Fruit fly (Drosophila melanogaster): Measurements from ENCODE around the gene Cad96Ca.

Gene Cad96Ca

DNA sequence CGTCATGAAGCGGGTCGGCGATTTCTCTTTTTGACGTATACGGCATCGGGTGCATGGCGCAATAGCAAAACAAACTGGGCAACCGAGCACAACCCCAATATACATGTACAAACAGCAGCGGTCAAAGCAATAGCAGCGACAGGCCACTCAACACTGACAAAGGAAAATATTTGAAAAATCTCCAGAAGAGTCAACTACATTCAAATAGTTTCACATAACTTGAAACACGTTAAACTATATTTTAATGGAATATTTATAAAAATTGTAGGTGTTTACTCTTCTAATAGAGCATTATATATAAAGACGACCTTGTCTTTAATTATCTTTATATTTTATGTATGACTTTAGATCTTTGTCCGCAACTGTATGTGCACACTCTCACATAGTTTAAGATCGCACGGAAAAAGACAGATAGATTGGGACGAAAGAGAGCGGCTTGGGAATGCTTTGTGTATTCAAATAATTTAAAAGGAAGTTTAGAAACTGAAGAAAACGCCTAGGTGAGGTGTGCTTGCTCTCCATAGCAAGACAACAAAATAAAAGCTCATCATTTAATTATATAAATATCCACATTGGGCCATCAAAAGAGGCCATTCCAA is 579 bp downstream of the Cad96Ca start (continued):
- no peak for TF ChIP-seq Bgb (GFP tag; IDR thresholded peaks at IDR 0.05; ENCODE audit: partially characterized antibody)
- peak; percentile 52 for TF ChIP-seq grn (GFP tag; optimal IDR thresholded peaks at IDR 0.05)
- TF ChIP-seq HLHmδ (GFP tag; optimal IDR thresholded peaks at IDR 0.05) = no peak
- TF ChIP-seq CG17802 (tag; optimal IDR thresholded peaks at IDR 0.05) = peak; percentile 21
- TF ChIP-seq CG17359 (tag; optimal IDR thresholded peaks at IDR 0.05) = peak; percentile 79
- TF ChIP-seq mirr (GFP tag; optimal IDR thresholded peaks at IDR 0.05) = no peak
- TF ChIP-seq ara (GFP tag; IDR thresholded peaks at IDR 0.05) = peak; percentile 48; the same call in 1 of the 2 replicates
- TF ChIP-seq ase (GFP tag; IDR thresholded peaks at IDR 0.05) = peak; percentile 61
- TF ChIP-seq CG2120 (GFP tag; optimal IDR thresholded peaks at IDR 0.05) = peak; percentile 55
- TF ChIP-seq CG12155 (GFP tag; optimal IDR thresholded peaks at IDR 0.05) = peak; percentile 55
- peak; percentile 55 for TF ChIP-seq CG1602 (GFP tag; optimal IDR thresholded peaks at IDR 0.05)
- peak; percentile 18 for TF ChIP-seq jumu (GFP tag; optimal IDR thresholded peaks at IDR 0.05)
- no peak for TF ChIP-seq CG8478 (optimal IDR thresholded peaks at IDR 0.05)
- peak; percentile 76; the same call in 1 of the 3 replicates for TF ChIP-seq so (GFP tag; IDR thresholded peaks at IDR 0.05)
- no peak for TF ChIP-seq CG9609 (GFP tag; optimal IDR thresholded peaks at IDR 0.05)
- TF ChIP-seq Hmx (GFP tag; optimal IDR thresholded peaks at IDR 0.05) = no peak
- TF ChIP-seq tin (GFP tag; optimal IDR thresholded peaks at IDR 0.05) = peak; percentile 65
- TF ChIP-seq CG31365 (tag; optimal IDR thresholded peaks at IDR 0.05) = no peak
- peak; percentile 79 for TF ChIP-seq danr (GFP tag; IDR thresholded peaks at IDR 0.05)
- no peak for TF ChIP-seq CG6272 (GFP tag; IDR thresholded peaks at IDR 0.05)
- TF ChIP-seq lab (GFP tag; optimal IDR thresholded peaks at IDR 0.05) = peak; percentile 75
- peak in 1 of 2 experiments; percentile 73 for TF ChIP-seq Eip74EF (GFP tag; optimal IDR thresholded peaks at IDR 0.05)
- peak; percentile 73 for TF ChIP-seq fd96Cb (tag; optimal IDR thresholded peaks at IDR 0.05)
- TF ChIP-seq HLH4C (GFP tag; IDR thresholded peaks at IDR 0.05; ENCODE audit: partially characterized antibody) = no peak
- peak; percentile 41 for TF ChIP-seq Nf-YC (tag; optimal IDR thresholded peaks at IDR 0.05)
- no peak for TF ChIP-seq Lim3 (GFP tag; IDR thresholded peaks at IDR 0.05)
- TF ChIP-seq CG3726 (GFP tag; IDR thresholded peaks at IDR 0.05) = 0 out of 3 replicates have a peak, but pooled peaks have one; percentile 61
- peak; percentile 60 for TF ChIP-seq CG16815 (GFP tag; optimal IDR thresholded peaks at IDR 0.05)
- no peak for TF ChIP-seq pzg (GFP tag; optimal IDR thresholded peaks at IDR 0.05)
- peak; percentile 14 for TF ChIP-seq CG3065 (GFP tag; optimal IDR thresholded peaks at IDR 0.05)
- TF ChIP-seq usp (GFP tag; optimal IDR thresholded peaks at IDR 0.05) = no peak
- peak; percentile 86 for TF ChIP-seq CG17361 (GFP tag; IDR thresholded peaks at IDR 0.05)
- TF ChIP-seq CG12659 (GFP tag; optimal IDR thresholded peaks at IDR 0.05) = peak; percentile 69
- TF ChIP-seq CG1024 (GFP tag; IDR thresholded peaks at IDR 0.05) = peak; percentile 56; the same call in 1 of the 2 replicates
- TF ChIP-seq CG17829 (tag; optimal IDR thresholded peaks at IDR 0.05) = peak; percentile 82
- peak; percentile 53 for TF ChIP-seq E2f1 (GFP tag; IDR thresholded peaks at IDR 0.05)
- TF ChIP-seq CG5953 (GFP tag; IDR thresholded peaks at IDR 0.05) = no peak
- peak; percentile 84 for TF ChIP-seq Xrp1 (GFP tag; IDR thresholded peaks at IDR 0.05)
- TF ChIP-seq bab2 (GFP tag; optimal IDR thresholded peaks at IDR 0.05) = peak; percentile 47
- TF ChIP-seq bsh (GFP tag; optimal IDR thresholded peaks at IDR 0.05) = peak; percentile 75 to 82
- TF ChIP-seq Rfx (GFP tag; IDR thresholded peaks at IDR 0.05) = peak; percentile 66
- TF ChIP-seq tio (GFP tag; optimal IDR thresholded peaks at IDR 0.05) = peak; percentile 71
- TF ChIP-seq Bteb2 (GFP tag; optimal IDR thresholded peaks at IDR 0.05) = no peak
- TF ChIP-seq CG30020 (tag; optimal IDR thresholded peaks at IDR 0.05) = no peak
- peak in 1 of 2 experiments; percentile 19 for TF ChIP-seq crp (GFP tag; optimal IDR thresholded peaks at IDR 0.05)
- TF ChIP-seq rib (GFP tag; IDR thresholded peaks at IDR 0.05) = no peak
- TF ChIP-seq Max (GFP tag; optimal IDR thresholded peaks at IDR 0.05) = peak; percentile 54
- no peak for TF ChIP-seq CG17912 (GFP tag; optimal IDR thresholded peaks at IDR 0.05)
- TF ChIP-seq twi (tag; optimal IDR thresholded peaks at IDR 0.05) = peak; percentile 35
- peak; percentile 74 for TF ChIP-seq CG18599 (GFP tag; optimal IDR thresholded peaks at IDR 0.05)
